Fruit fly (Drosophila melanogaster): Measurements from ENCODE around the gene CG13601.
A peak's percentile ranks its signal among the peaks of the same experiment; 100 is the strongest.

CG13601 gene

DNA sequence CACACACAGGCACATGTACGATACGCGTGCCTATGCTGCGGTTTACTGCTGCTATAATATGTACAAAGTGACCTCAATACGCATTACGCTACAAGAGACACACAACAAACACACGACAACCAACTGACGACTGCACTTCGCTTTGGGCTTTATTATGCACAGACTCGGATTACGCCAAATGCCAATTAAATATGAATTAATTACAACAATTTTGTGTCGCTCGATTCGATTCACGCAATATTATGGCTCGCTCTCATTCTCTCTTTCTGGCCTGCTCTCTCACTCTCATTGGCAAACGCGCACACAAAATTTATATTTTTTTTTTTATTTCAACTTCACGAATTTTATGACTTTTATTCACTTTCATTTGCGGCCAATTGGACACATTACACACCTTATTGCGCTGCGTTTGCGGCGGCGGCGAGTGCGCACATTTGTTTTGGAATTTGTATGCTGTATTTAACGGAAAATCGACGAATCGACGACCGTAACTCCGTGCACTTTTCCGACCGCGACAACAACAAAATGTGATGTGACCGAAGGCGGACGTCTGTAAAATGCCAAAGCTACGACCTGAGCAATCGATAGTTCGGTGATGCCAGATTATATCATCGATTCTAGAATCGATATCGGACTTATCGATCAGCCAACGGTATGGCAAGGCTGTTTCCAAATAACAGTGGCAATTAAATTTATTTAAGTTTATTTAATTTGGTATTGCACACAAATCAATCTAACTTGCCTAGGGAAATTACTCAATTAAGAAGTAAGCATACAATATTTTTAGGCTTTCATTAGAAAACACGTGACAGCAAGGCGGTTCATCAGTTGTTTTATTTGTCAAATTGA, 4.7 kb downstream of the CG13601 start, which contains the start of the genes sba and CG31141:
Gene sba (minus strand): TSS at position 472 of the 849 bp plus-strand sequence.
Gene CG31141 (plus strand): TSS at position 799 of the 849 bp plus-strand sequence.
- TF ChIP-seq CG4496 (GFP tag; IDR thresholded peaks at IDR 0.05) (peak; percentile 55; the same call in 2 of the 3 replicates), CG9948 (tag; optimal IDR thresholded peaks at IDR 0.05) (no peak), CG8159 (tag; optimal IDR thresholded peaks at IDR 0.05) (peak; percentile 46), Snoo (tag; optimal IDR thresholded peaks at IDR 0.05) (peak; percentile 4), EcR (GFP tag; optimal IDR thresholded peaks at IDR 0.05) (peak; percentile 24), gl (tag; optimal IDR thresholded peaks at IDR 0.05) (peak; percentile 36), CG13204 (GFP tag; optimal IDR thresholded peaks at IDR 0.05) (no peak), CG14655 (GFP tag; optimal IDR thresholded peaks at IDR 0.05) (no peak), CG12605 (GFP tag; IDR thresholded peaks at IDR 0.05) (peak; percentile 57; the same call in 1 of the 2 replicates), Ets98B (GFP tag; IDR thresholded peaks at IDR 0.05) (peak; percentile 58), CG8301 (tag; optimal IDR thresholded peaks at IDR 0.05) (no peak), fd96Ca (GFP tag; IDR thresholded peaks at IDR 0.05) (no peak), CG17806 (tag; optimal IDR thresholded peaks at IDR 0.05) (no peak)

DNA sequence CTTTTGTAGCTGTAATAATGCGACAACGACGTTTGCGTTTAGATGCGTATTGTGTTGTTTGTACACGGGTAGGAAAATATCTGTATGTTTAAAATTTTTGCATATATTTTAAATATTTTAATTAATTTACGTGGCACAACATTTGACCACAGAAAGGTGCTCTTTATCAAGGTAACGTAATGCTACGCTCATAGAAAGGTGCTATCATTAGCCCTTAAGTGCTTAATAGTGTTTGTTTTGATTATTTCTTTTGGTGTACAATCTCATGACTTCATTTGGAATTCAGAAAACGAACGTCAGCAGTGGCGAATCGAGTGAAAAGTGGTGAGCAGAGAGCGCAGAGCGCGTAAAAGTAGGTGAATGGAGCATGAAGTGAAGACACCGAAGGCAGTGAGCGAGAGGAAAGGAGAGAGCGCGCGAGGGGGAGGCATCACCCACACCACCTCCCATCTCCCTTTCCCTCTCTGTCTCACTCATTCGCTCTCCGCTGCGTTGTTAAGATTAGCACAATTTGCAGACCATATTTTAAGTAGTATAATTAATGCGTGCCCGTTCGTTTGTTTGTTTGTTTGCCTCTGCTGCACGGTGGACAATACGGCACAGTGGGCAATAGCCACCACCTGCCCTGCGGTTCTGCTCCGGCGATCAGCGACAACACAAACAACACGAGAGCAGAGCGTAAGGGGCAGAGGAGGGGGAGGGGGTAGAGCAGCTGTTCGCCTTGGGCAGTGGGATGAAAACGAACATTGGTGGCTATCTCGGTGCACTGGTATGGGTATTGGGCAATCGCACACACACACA, 5.5 kb downstream of the CG13601 start:
- TF ChIP-seq CG9948 (tag; optimal IDR thresholded peaks at IDR 0.05) (peak; percentile 57), CG10348 (GFP tag; IDR thresholded peaks at IDR 0.05) (no peak), D1 (tag; optimal IDR thresholded peaks at IDR 0.05) (no peak), Snoo (tag; optimal IDR thresholded peaks at IDR 0.05) (no peak), Pif1A (GFP tag; optimal IDR thresholded peaks at IDR 0.05) (peak; percentile 62), CG15710 (tag; optimal IDR thresholded peaks at IDR 0.05) (peak; percentile 44), CG8301 (tag; optimal IDR thresholded peaks at IDR 0.05) (peak; percentile 60), gl (tag; optimal IDR thresholded peaks at IDR 0.05) (no peak), CG14655 (GFP tag; optimal IDR thresholded peaks at IDR 0.05) (no peak), CG12605 (GFP tag; IDR thresholded peaks at IDR 0.05) (no peak), Pif1B (GFP tag; optimal IDR thresholded peaks at IDR 0.05) (peak; percentile 50), CG13204 (GFP tag; optimal IDR thresholded peaks at IDR 0.05) (peak; percentile 31), Ets98B (GFP tag; IDR thresholded peaks at IDR 0.05) (peak; percentile 79), fd96Ca (GFP tag; IDR thresholded peaks at IDR 0.05) (peak; percentile 63; the same call in 1 of the 3 replicates), CG32121 (GFP tag; IDR thresholded peaks at IDR 0.05) (peak; percentile 70), CG17806 (tag; optimal IDR thresholded peaks at IDR 0.05) (peak; percentile 70), rn (GFP tag; IDR thresholded peaks at IDR 0.05) (0 out of 2 replicates have a peak, but pooled peaks have one; percentile 36), EcR (GFP tag; optimal IDR thresholded peaks at IDR 0.05) (peak; percentile 38), CG4496 (GFP tag; IDR thresholded peaks at IDR 0.05) (peak; percentile 68; the same call in 2 of the 3 replicates), CG34367 (tag; optimal IDR thresholded peaks at IDR 0.05) (no peak), CG8159 (tag; optimal IDR thresholded peaks at IDR 0.05) (peak; percentile 53)

DNA sequence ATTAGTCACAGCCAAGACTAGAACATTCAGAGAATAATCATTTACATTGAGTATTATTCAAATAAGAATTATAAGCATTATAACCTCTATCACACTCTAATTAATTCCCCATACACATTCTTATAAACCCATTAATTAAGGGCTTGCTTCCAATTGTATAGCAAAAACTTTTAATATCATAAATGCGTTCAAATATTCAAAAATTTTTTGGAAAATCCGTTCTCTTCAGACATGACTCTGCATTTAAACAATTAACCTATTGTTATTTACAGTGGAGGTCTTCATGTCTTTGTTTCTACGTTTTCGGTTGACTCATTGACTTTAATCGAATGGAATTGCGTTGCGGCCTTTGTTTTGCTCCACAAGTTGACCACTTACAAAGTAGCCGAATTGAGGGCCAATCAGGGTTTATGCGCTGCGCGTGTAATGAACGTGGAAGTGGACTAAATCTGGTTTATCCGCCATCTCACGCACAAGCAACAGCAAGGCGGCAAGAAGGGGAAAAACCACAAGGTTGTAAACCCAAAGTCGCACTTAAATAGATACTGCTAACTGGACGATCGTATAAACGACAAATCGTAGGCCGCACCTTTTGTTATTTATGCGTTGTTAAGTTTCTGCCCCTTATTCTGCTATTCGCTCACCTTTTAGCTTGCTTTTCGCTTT, 6.4 kb downstream of the CG13601 start:
- TF ChIP-seq CG14655 (GFP tag; optimal IDR thresholded peaks at IDR 0.05) (no peak), CG32121 (GFP tag; IDR thresholded peaks at IDR 0.05) (peak; percentile 24; the same call in 1 of the 2 replicates), CG4496 (GFP tag; IDR thresholded peaks at IDR 0.05) (peak; percentile 74), Pif1A (GFP tag; optimal IDR thresholded peaks at IDR 0.05) (peak; percentile 6), Ets98B (GFP tag; IDR thresholded peaks at IDR 0.05) (peak; percentile 52), Pif1B (GFP tag; optimal IDR thresholded peaks at IDR 0.05) (no peak), EcR (GFP tag; optimal IDR thresholded peaks at IDR 0.05) (peak; percentile 62), CG8301 (tag; optimal IDR thresholded peaks at IDR 0.05) (no peak), CG34367 (tag; optimal IDR thresholded peaks at IDR 0.05) (peak; percentile 37), CG13204 (GFP tag; optimal IDR thresholded peaks at IDR 0.05) (no peak), CG17806 (tag; optimal IDR thresholded peaks at IDR 0.05) (peak; percentile 36), Snoo (tag; optimal IDR thresholded peaks at IDR 0.05) (peak; percentile 52), CG10348 (GFP tag; IDR thresholded peaks at IDR 0.05) (no peak), CG15710 (tag; optimal IDR thresholded peaks at IDR 0.05) (peak; percentile 58), gl (tag; optimal IDR thresholded peaks at IDR 0.05) (peak; percentile 44), fd96Ca (GFP tag; IDR thresholded peaks at IDR 0.05) (peak; percentile 62; the same call in 2 of the 3 replicates), D1 (tag; optimal IDR thresholded peaks at IDR 0.05) (no peak), CG8159 (tag; optimal IDR thresholded peaks at IDR 0.05) (peak; percentile 51), CG9948 (tag; optimal IDR thresholded peaks at IDR 0.05) (peak; percentile 33)

DNA sequence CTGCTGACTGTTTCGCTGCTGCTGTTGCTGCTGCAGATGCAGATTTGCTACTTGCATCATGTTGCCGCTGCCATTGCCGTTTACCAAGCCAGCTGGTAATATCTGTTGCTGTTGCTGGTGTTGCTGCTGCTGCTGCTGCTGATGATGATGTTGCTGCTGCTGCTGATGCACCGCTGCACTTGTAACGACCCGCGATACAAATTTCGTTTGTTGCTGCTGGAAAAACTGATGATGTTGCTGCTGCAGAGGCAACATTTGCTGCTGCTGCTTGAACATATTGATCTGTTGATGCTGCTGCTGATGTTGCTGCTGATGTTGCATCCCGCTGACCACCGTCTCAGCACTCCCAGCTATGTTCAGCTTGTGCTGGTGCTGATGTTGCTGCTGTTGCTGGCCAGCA, 7.0 kb downstream of the CG13601 start:
- TF ChIP-seq CG8301 (tag; optimal IDR thresholded peaks at IDR 0.05): no peak
- no peak for TF ChIP-seq CG12605 (GFP tag; IDR thresholded peaks at IDR 0.05)
- no peak for TF ChIP-seq CG13204 (GFP tag; optimal IDR thresholded peaks at IDR 0.05)
- no peak for TF ChIP-seq Pif1B (GFP tag; optimal IDR thresholded peaks at IDR 0.05)
- no peak for TF ChIP-seq fd96Ca (GFP tag; IDR thresholded peaks at IDR 0.05)
- no peak for TF ChIP-seq EcR (GFP tag; optimal IDR thresholded peaks at IDR 0.05)
- no peak for TF ChIP-seq CG10348 (GFP tag; IDR thresholded peaks at IDR 0.05)
- no peak for TF ChIP-seq D1 (tag; optimal IDR thresholded peaks at IDR 0.05)
- no peak for TF ChIP-seq rn (GFP tag; IDR thresholded peaks at IDR 0.05)
- TF ChIP-seq CG4496 (GFP tag; IDR thresholded peaks at IDR 0.05): no peak
- no peak for TF ChIP-seq CG8159 (tag; optimal IDR thresholded peaks at IDR 0.05)

Measured in whole organism, pupa.